Worm (Caenorhabditis elegans): ENCODE measurements around the gene B0336.12.

ce11 chrIII:5721888-5722287, 11.9 kb upstream of the B0336.12 start:
- no peak for TF ChIP-seq tbx-11 (GFP tag; IDR thresholded peaks at IDR 0.05)
- TF ChIP-seq sea-1 (GFP tag; conservative IDR thresholded peaks at IDR 0.05): no peak
- no peak for TF ChIP-seq pes-1 (GFP tag; IDR thresholded peaks at IDR 0.05)
- peak; percentile 12; the same call in 1 of the 2 replicates for TF ChIP-seq tbx-37 (GFP tag; conservative IDR thresholded peaks at IDR 0.05)
- no peak for TF ChIP-seq hmbx-1 (tag; optimal IDR thresholded peaks at IDR 0.05)
- TF ChIP-seq hmg-4 (GFP tag; optimal IDR thresholded peaks at IDR 0.05): peak; percentile 21
- TF ChIP-seq ama-1 (optimal IDR thresholded peaks at IDR 0.05): no peak
- TF ChIP-seq scrt-1 (GFP tag; IDR thresholded peaks at IDR 0.05): no peak
- no peak for TF ChIP-seq flt-1 (GFP tag; IDR thresholded peaks at IDR 0.05)
- no peak for TF ChIP-seq B0310.2 (tag; optimal IDR thresholded peaks at IDR 0.05)
- no peak for TF ChIP-seq ceh-13 (GFP tag; optimal IDR thresholded peaks at IDR 0.05)
- no peak for TF ChIP-seq tra-4 (tag; optimal IDR thresholded peaks at IDR 0.05)
- no peak for TF ChIP-seq aly-1 (tag; optimal IDR thresholded peaks at IDR 0.05)
- no peak for TF ChIP-seq F13C5.2 (tag; optimal IDR thresholded peaks at IDR 0.05)
